Worm (Caenorhabditis elegans): ENCODE results near the gene F46C5.10.
A peak's percentile ranks its signal among the peaks of the same experiment; 100 is the strongest.

DNA sequence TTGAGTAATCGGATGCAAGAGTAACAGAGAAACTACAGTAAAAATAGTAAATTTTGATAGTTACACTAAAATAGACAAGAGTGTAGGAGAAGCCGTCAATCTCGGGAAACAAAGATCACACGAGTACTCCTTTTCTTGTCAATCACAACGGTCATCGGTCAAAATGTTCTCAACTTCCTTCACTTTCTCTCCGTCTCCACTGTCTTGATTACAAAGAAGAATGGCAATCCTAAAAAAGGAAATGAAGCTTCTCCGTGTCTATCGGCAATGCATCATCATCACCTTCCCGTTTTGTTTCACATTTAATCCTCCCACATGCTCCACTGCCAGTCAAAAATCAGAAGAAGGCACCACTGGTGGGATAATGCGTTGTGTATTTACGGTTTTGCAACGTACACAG, 19.1 kb downstream of the F46C5.10 start:
- TF ChIP-seq nhr-237 (tag; optimal IDR thresholded peaks at IDR 0.05) (no peak), peb-1 (tag; optimal IDR thresholded peaks at IDR 0.05) (no peak), unc-62 (GFP tag; optimal IDR thresholded peaks at IDR 0.05) (peak; percentile 56), skn-1 (tag; optimal IDR thresholded peaks at IDR 0.05) (no peak)
